Worm (Caenorhabditis elegans) whole organism, young adult: ENCODE measurements around the gene T25D3.4.

Experiments
- ama-1 ChIP-seq, 3 experiments: fragments of 150-350 bp in 1 of 3; sonication (generic microtip) in 2 of 3; optimal IDR thresholded peaks; 2 replicates each; lab custom pipeline; 2014 to 2018; ENCODE audit warnings: missing biosample characterization in 2 of 3, missing genetic modification characterization in 2 of 3, missing genetic modification reagents in 2 of 3
- ceh-40 ChIP-seq: fragments of 200-800 bp; sonication (Bioruptor generic); IDR thresholded peaks from 2 replicates; pipeline ENCODE4 v1.3.6; 2022; ENCODE audit warnings: missing genetic modification characterization, missing compliant biosample characterization
- die-1 ChIP-seq: sonication (generic microtip); optimal IDR thresholded peaks from 2 replicates; lab custom pipeline; 2016; ENCODE audit warnings: missing genotype, mild to moderate bottlenecking, missing genetic modification characterization, missing compliant biosample characterization
- egl-44 ChIP-seq: fragments of 200-800 bp; sonication (Bioruptor generic); IDR thresholded peaks from 2 replicates; pipeline ENCODE4 v1.3.6; 2022; ENCODE audit warnings: missing genetic modification reagents, missing genetic modification characterization, missing compliant biosample characterization
- mel-28 ChIP-seq: sonication (generic microtip); optimal IDR thresholded peaks from 2 replicates; lab custom pipeline; 2016; ENCODE audit warnings: borderline replicate concordance, mild to moderate bottlenecking, missing genetic modification characterization, missing compliant biosample characterization
- nhr-90 ChIP-seq: sonication (generic microtip); optimal IDR thresholded peaks from 2 replicates; lab custom pipeline; 2016; ENCODE audit warnings: missing genotype, mild to moderate bottlenecking, missing genetic modification characterization, missing compliant biosample characterization
- snpc-4 ChIP-seq, 5 experiments: fragments of 150-350 bp in 1 of 5; sonication (generic microtip) in 4 of 5; optimal IDR thresholded peaks; 2 replicates each; lab custom pipeline; 2014 to 2018; ENCODE audit warnings: missing genetic modification characterization in 5 of 5, missing biosample characterization in 3 of 5, antibody characterized with exemption in 2 of 5, mild to moderate bottlenecking in 2 of 5, missing compliant biosample characterization in 2 of 5, missing genotype in 2 of 5, moderate library complexity in 2 of 5, missing genetic modification reagents in 1 of 5

ce11 chrII:97992-98763, 48.9 kb upstream of the T25D3.4 start, which contains the start of the genes luc-7L3 and sftb-6:
- no peak for TF ChIP-seq ama-1 (optimal IDR thresholded peaks at IDR 0.05; lab: Kevin White, UChicago)
- no peak for TF ChIP-seq ama-1 (GFP tag; optimal IDR thresholded peaks at IDR 0.05; lab: Kevin White, UChicago)
- no peak for TF ChIP-seq mel-28 (tag; lab: Kevin White, UChicago)
- TF ChIP-seq ceh-40 (GFP tag; lab: Robert Waterston, UW), result no peak
- no peak for TF ChIP-seq snpc-4 (GFP tag; optimal IDR thresholded peaks at IDR 0.05; lab: Kevin White, UChicago)
- TF ChIP-seq snpc-4 (tag; optimal IDR thresholded peaks at IDR 0.05; lab: Kevin White, UChicago), result no peak
- TF ChIP-seq egl-44, result no peak
- no peak for TF ChIP-seq nhr-90 (tag; lab: Kevin White, UChicago)
- TF ChIP-seq die-1 (tag; lab: Kevin White, UChicago), result no peak
